Worm (Caenorhabditis elegans) whole organism, L4 larva: ENCODE measurements around the gene snr-4.

Source experiments
- F10B5.3 ChIP-seq: sonication (generic microtip); optimal IDR thresholded peaks from 2 replicates; lab custom pipeline; 2016; ENCODE audit warnings: mild to moderate bottlenecking, missing genetic modification characterization, missing compliant biosample characterization
- F26F4.8 ChIP-seq: fragments of 200-800 bp; sonication (Bioruptor generic); conservative IDR thresholded peaks from 2 replicates; pipeline ENCODE4 v1.3.6; 2022; ENCODE audit warnings: missing genetic modification characterization, missing compliant biosample characterization
- T20F7.1 ChIP-seq: fragments of 200-800 bp; sonication (Bioruptor generic); optimal IDR thresholded peaks from 2 replicates; lab custom pipeline; 2018; ENCODE audit warnings: mild to moderate bottlenecking, missing genetic modification characterization, missing compliant biosample characterization
- T26A8.4 ChIP-seq: fragments of 200-800 bp; sonication (Bioruptor generic); IDR thresholded peaks from 2 replicates; pipeline ENCODE4 v1.3.6; 2022; ENCODE audit warnings: missing genetic modification characterization, missing compliant biosample characterization
- Y5F2A.4 ChIP-seq: fragments of 200-800 bp; sonication (Bioruptor generic); optimal IDR thresholded peaks from 2 replicates; lab custom pipeline; 2018; ENCODE audit warnings: mild to moderate bottlenecking, missing genetic modification characterization, missing compliant biosample characterization
- ZK337.2 ChIP-seq: fragments of 200-800 bp; sonication (Bioruptor generic); IDR thresholded peaks from 2 replicates; pipeline ENCODE4 v1.3.6; 2022; ENCODE audit warnings: missing genetic modification reagents, missing genetic modification characterization, missing compliant biosample characterization
- ZK546.5 ChIP-seq, 2 experiments: sonication (generic microtip); optimal IDR thresholded peaks; 2 replicates each; lab custom pipeline; 2017; ENCODE audit warnings: missing biosample characterization in 2 of 2, missing genetic modification characterization in 2 of 2
- aha-1 ChIP-seq: fragments of 150-350 bp; peaks from one replicate; lab custom pipeline; 2014; ENCODE audit warnings: missing biosample characterization, missing genetic modification characterization
- ama-1 ChIP-seq: fragments of 150-350 bp; optimal IDR thresholded peaks from 2 replicates; lab custom pipeline; 2014; ENCODE audit warnings: inconsistent platforms, mixed read lengths
- arid-1 ChIP-seq: fragments of 200-800 bp; sonication (Bioruptor generic); conservative IDR thresholded peaks from 2 replicates; pipeline ENCODE4 v1.3.6; 2022; ENCODE audit warnings: missing genetic modification reagents, missing genetic modification characterization, missing compliant biosample characterization
- ceh-32 ChIP-seq: sonication (generic microtip); optimal IDR thresholded peaks from 2 replicates; lab custom pipeline; 2016; ENCODE audit warnings: mild to moderate bottlenecking, missing genetic modification characterization, missing compliant biosample characterization; ENCODE audit not compliant: poor library complexity
- ceh-44 ChIP-seq: fragments of 200-800 bp; sonication (Bioruptor generic); IDR thresholded peaks from 2 replicates; pipeline ENCODE4 v1.3.6; 2022; ENCODE audit warnings: missing genetic modification reagents, missing genetic modification characterization, missing compliant biosample characterization
- ceh-82 ChIP-seq: sonication (generic microtip); optimal IDR thresholded peaks from 2 replicates; lab custom pipeline; 2017; ENCODE audit warnings: missing biosample characterization, missing genetic modification characterization
- cey-2 ChIP-seq: sonication (generic microtip); optimal IDR thresholded peaks from 3 replicates; lab custom pipeline; 2017; ENCODE audit warnings: missing genetic modification characterization, mild to moderate bottlenecking, missing compliant biosample characterization, antibody characterized with exemption, borderline replicate concordance; ENCODE audit not compliant: insufficient read depth
- ctbp-1 ChIP-seq: fragments of 200-800 bp; sonication (Bioruptor generic); IDR thresholded peaks from 2 replicates; pipeline ENCODE4 v1.3.6; 2022; ENCODE audit warnings: missing genetic modification reagents, missing genetic modification characterization, missing compliant biosample characterization
- daf-12 ChIP-seq: fragments of 150-350 bp; optimal IDR thresholded peaks from 2 replicates; lab custom pipeline; 2014; ENCODE audit warnings: missing biosample characterization, missing genetic modification reagents, missing genetic modification characterization
- dmd-6 ChIP-seq: fragments of 200-800 bp; sonication (Bioruptor generic); IDR thresholded peaks from 2 replicates; pipeline ENCODE4 v1.3.6; 2022; ENCODE audit warnings: missing genetic modification reagents, missing genetic modification characterization, missing compliant biosample characterization
- dmd-8 ChIP-seq: fragments of 200-800 bp; sonication (Bioruptor generic); IDR thresholded peaks from 2 replicates; pipeline ENCODE4 v1.3.6; 2022; ENCODE audit warnings: missing genetic modification characterization, missing compliant biosample characterization
- dmd-9 ChIP-seq: fragments of 200-800 bp; sonication (Bioruptor generic); IDR thresholded peaks from 2 replicates; pipeline ENCODE4 v1.3.6; 2022; ENCODE audit warnings: missing genetic modification reagents, missing genetic modification characterization, missing compliant biosample characterization
- dpl-1 ChIP-seq: fragments of 150-350 bp; optimal IDR thresholded peaks from 2 replicates; lab custom pipeline; 2014; ENCODE audit warnings: missing biosample characterization, missing genetic modification reagents, missing genetic modification characterization
- duxl-1 ChIP-seq: sonication (generic microtip); optimal IDR thresholded peaks from 2 replicates; lab custom pipeline; 2016; ENCODE audit warnings: mild to moderate bottlenecking, missing genetic modification characterization, moderate library complexity, missing compliant biosample characterization; ENCODE audit not compliant: poor library complexity
- egl-43 ChIP-seq: fragments of 200-800 bp; sonication (Bioruptor generic); IDR thresholded peaks from 2 replicates; pipeline ENCODE4 v1.3.6; 2022; ENCODE audit warnings: missing genetic modification reagents, missing genetic modification characterization, missing compliant biosample characterization
- gei-8 ChIP-seq: fragments of 200-800 bp; sonication (Bioruptor generic); optimal IDR thresholded peaks from 2 replicates; lab custom pipeline; 2018; ENCODE audit warnings: mild to moderate bottlenecking, missing genetic modification characterization, missing compliant biosample characterization
- hlh-30 ChIP-seq: sonication (generic microtip); optimal IDR thresholded peaks from 2 replicates; lab custom pipeline; 2017; ENCODE audit warnings: antibody characterized with exemption, mild to moderate bottlenecking, missing genetic modification characterization, missing compliant biosample characterization; ENCODE audit not compliant: insufficient read depth
- jun-1 ChIP-seq: fragments of 150-350 bp; optimal IDR thresholded peaks from 2 replicates; lab custom pipeline; 2014; ENCODE audit warnings: missing biosample characterization, missing genetic modification reagents, missing genetic modification characterization
- lin-38 ChIP-seq: fragments of 200-800 bp; sonication (Bioruptor generic); IDR thresholded peaks from 2 replicates; pipeline ENCODE4 v1.3.6; 2022; ENCODE audit warnings: missing genetic modification reagents, missing genetic modification characterization, missing compliant biosample characterization
- lir-3 ChIP-seq: sonication (generic microtip); optimal IDR thresholded peaks from 2 replicates; lab custom pipeline; 2016; ENCODE audit warnings: mild to moderate bottlenecking, missing genetic modification characterization, missing compliant biosample characterization
- lsy-2 ChIP-seq, 2 experiments: fragments of 150-350 bp in 1 of 2; sonication (generic microtip) in 1 of 2; optimal IDR thresholded peaks; 2 replicates each; lab custom pipeline; 2014 to 2017; ENCODE audit warnings: missing biosample characterization in 2 of 2, missing genetic modification characterization in 2 of 2
- mdl-1 ChIP-seq, 2 experiments: fragments of 150-350 bp in 1 of 2; sonication (generic microtip) in 1 of 2; optimal IDR thresholded peaks; 2 replicates each; lab custom pipeline; 2014 to 2017; ENCODE audit warnings: missing biosample characterization in 2 of 2, missing genetic modification characterization in 2 of 2
- mes-2 ChIP-seq: sonication (generic microtip); optimal IDR thresholded peaks from 2 replicates; lab custom pipeline; 2016; ENCODE audit warnings: missing genotype, mild to moderate bottlenecking, missing genetic modification characterization, missing compliant biosample characterization; ENCODE audit not compliant: poor library complexity, severe bottlenecking
- mxl-3 ChIP-seq: fragments of 200-800 bp; sonication (Bioruptor generic); optimal IDR thresholded peaks from 2 replicates; lab custom pipeline; 2018; ENCODE audit warnings: mild to moderate bottlenecking, missing genetic modification characterization, missing compliant biosample characterization
- nhr-10 ChIP-seq: fragments of 150-350 bp; optimal IDR thresholded peaks from 2 replicates; lab custom pipeline; 2014; ENCODE audit warnings: missing biosample characterization, missing genetic modification characterization
- nhr-102 ChIP-seq: sonication (generic microtip); optimal IDR thresholded peaks from 2 replicates; lab custom pipeline; 2016; ENCODE audit warnings: mild to moderate bottlenecking, missing genetic modification characterization, moderate library complexity, missing compliant biosample characterization
- nhr-111 ChIP-seq: fragments of 200-800 bp; sonication (Bioruptor generic); optimal IDR thresholded peaks from 2 replicates; lab custom pipeline; 2018; ENCODE audit warnings: mild to moderate bottlenecking, missing genetic modification characterization, missing compliant biosample characterization
- nhr-25 ChIP-seq: sonication (generic microtip); optimal IDR thresholded peaks from 2 replicates; lab custom pipeline; 2017; ENCODE audit warnings: missing genetic modification characterization, mild to moderate bottlenecking, missing compliant biosample characterization, antibody characterized with exemption, moderate library complexity, borderline replicate concordance; ENCODE audit not compliant: insufficient read depth
- nhr-28 ChIP-seq: fragments of 150-350 bp; optimal IDR thresholded peaks from 2 replicates; lab custom pipeline; 2014; ENCODE audit warnings: missing biosample characterization, missing genetic modification characterization
- nhr-42 ChIP-seq: fragments of 200-800 bp; sonication (Bioruptor generic); IDR thresholded peaks from 2 replicates; pipeline ENCODE4 v1.3.6; 2022; ENCODE audit warnings: missing genetic modification characterization, missing compliant biosample characterization
- nhr-48 ChIP-seq: sonication (generic microtip); optimal IDR thresholded peaks from 2 replicates; lab custom pipeline; 2016; ENCODE audit warnings: mild to moderate bottlenecking, missing genetic modification characterization, missing compliant biosample characterization
- nhr-6 ChIP-seq: fragments of 150-350 bp; optimal IDR thresholded peaks from 2 replicates; lab custom pipeline; 2014; ENCODE audit warnings: missing biosample characterization, missing genetic modification characterization
- nhr-77 ChIP-seq: fragments of 150-350 bp; optimal IDR thresholded peaks from 2 replicates; lab custom pipeline; 2014; ENCODE audit warnings: missing biosample characterization, missing genetic modification characterization
- php-3 ChIP-seq: fragments of 200-800 bp; sonication (Bioruptor generic); IDR thresholded peaks from 2 replicates; pipeline ENCODE4 v1.3.6; 2022; ENCODE audit warnings: missing genetic modification reagents, missing genetic modification characterization, missing compliant biosample characterization
- saeg-2 ChIP-seq: fragments of 200-800 bp; sonication (Bioruptor generic); IDR thresholded peaks from 2 replicates; pipeline ENCODE4 v1.3.6; 2022; ENCODE audit warnings: missing genetic modification reagents, missing genetic modification characterization, missing compliant biosample characterization
- sdz-12 ChIP-seq: fragments of 200-800 bp; sonication (Bioruptor generic); optimal IDR thresholded peaks from 2 replicates; lab custom pipeline; 2018; ENCODE audit warnings: mild to moderate bottlenecking, missing genetic modification characterization, missing compliant biosample characterization
- spr-1 ChIP-seq: sonication (generic microtip); optimal IDR thresholded peaks from 2 replicates; lab custom pipeline; 2016; ENCODE audit warnings: mild to moderate bottlenecking, missing genetic modification characterization, missing compliant biosample characterization
- tag-97 ChIP-seq: fragments of 200-800 bp; sonication (Bioruptor generic); IDR thresholded peaks from 2 replicates; pipeline ENCODE4 v1.3.6; 2022; ENCODE audit warnings: missing genetic modification characterization, missing compliant biosample characterization
- unc-130 ChIP-seq: sonication (generic microtip); optimal IDR thresholded peaks from 2 replicates; lab custom pipeline; 2016; ENCODE audit warnings: missing genetic modification reagents, missing genetic modification characterization, missing compliant biosample characterization
- unc-62 ChIP-seq, 3 experiments: fragments of 150-350 bp in 1 of 3; sonication (generic microtip); optimal IDR thresholded peaks in 2 of 3; peaks in 1 of 3; 1 replicate in 1 of 3; 2 replicates in 2 of 3; lab custom pipeline; 2014 to 2017; ENCODE audit warnings: missing biosample characterization in 3 of 3, missing genetic modification characterization in 3 of 3, missing genetic modification reagents in 3 of 3, missing genotype in 1 of 3
- vab-7 ChIP-seq: fragments of 200-800 bp; sonication (Bioruptor generic); IDR thresholded peaks from 2 replicates; pipeline ENCODE4 v1.3.6; 2022; ENCODE audit warnings: missing genetic modification reagents, missing genetic modification characterization, missing compliant biosample characterization
- zfp-2 ChIP-seq: sonication (generic microtip); optimal IDR thresholded peaks from 2 replicates; lab custom pipeline; 2016; ENCODE audit warnings: mild to moderate bottlenecking, missing genetic modification characterization, missing compliant biosample characterization
- zip-11 ChIP-seq: fragments of 200-800 bp; sonication (Bioruptor generic); IDR thresholded peaks from 2 replicates; pipeline ENCODE4 v1.3.6; 2022; ENCODE audit warnings: missing genetic modification characterization, missing compliant biosample characterization
- ztf-11 ChIP-seq: fragments of 150-350 bp; optimal IDR thresholded peaks from 2 replicates; lab custom pipeline; 2014; ENCODE audit warnings: missing biosample characterization, missing genetic modification characterization

The snr-4 gene

ce11 chrV:11982309-11982708 is 2.8 kb upstream of the snr-4 start, which contains the start of gene rpt-1:
TSS of gene rpt-1 (minus strand) at chrV:11982397.
- no peak for TF ChIP-seq php-3 (GFP tag; lab: Robert Waterston, UW)
- TF ChIP-seq F26F4.8: no peak
- no peak for TF ChIP-seq zfp-2 (tag; lab: Kevin White, UChicago)
- TF ChIP-seq arid-1 (GFP tag; lab: Robert Waterston, UW): no peak
- peak; percentile 99 for TF ChIP-seq nhr-6
- no peak for TF ChIP-seq ceh-32 (tag; lab: Kevin White, UChicago)
- TF ChIP-seq ztf-11 (tag; lab: Kevin White, UChicago): no peak
- TF ChIP-seq zip-11 (GFP tag; lab: Robert Waterston, UW): no peak
- TF ChIP-seq aha-1 (tag; lab: Kevin White, UChicago): peak; percentile 90
- no peak for TF ChIP-seq nhr-25 (tag; lab: Kevin White, UChicago)
- peak; percentile 3 for TF ChIP-seq T20F7.1 (GFP tag; lab: Kevin White, UChicago)
- no peak for TF ChIP-seq F10B5.3 (tag; lab: Kevin White, UChicago)
- TF ChIP-seq sdz-12 (GFP tag; lab: Kevin White, UChicago): no peak
- peak; percentile 18 for TF ChIP-seq nhr-102 (tag; lab: Kevin White, UChicago)
- TF ChIP-seq ceh-44 (GFP tag; lab: Robert Waterston, UW): no peak
- TF ChIP-seq ZK546.5 (tag; optimal IDR thresholded peaks at IDR 0.05; lab: Kevin White, UChicago): no peak
- no peak for TF ChIP-seq cey-2
- TF ChIP-seq spr-1 (tag; lab: Kevin White, UChicago): no peak
- peak; percentile 79 for TF ChIP-seq mes-2
- no peak for TF ChIP-seq ZK337.2 (GFP tag; lab: Robert Waterston, UW)
- no peak for TF ChIP-seq ama-1 (lab: Kevin White, UChicago)
- no peak for TF ChIP-seq saeg-2
- no peak for TF ChIP-seq nhr-42 (GFP tag; lab: Robert Waterston, UW)
- TF ChIP-seq nhr-48 (tag; lab: Kevin White, UChicago): no peak
- peak in 1 of 2 experiments; percentile 80 for TF ChIP-seq lsy-2 (tag; optimal IDR thresholded peaks at IDR 0.05; lab: Kevin White, UChicago)
- TF ChIP-seq hlh-30 (tag; lab: Kevin White, UChicago): peak; percentile 82
- TF ChIP-seq unc-62 (GFP tag; optimal IDR thresholded peaks at IDR 0.05 in 1 of 2; lab: Kevin White, UChicago): no peak
- no peak for TF ChIP-seq unc-62 (tag; optimal IDR thresholded peaks at IDR 0.05; lab: Kevin White, UChicago)
- no peak for TF ChIP-seq gei-8 (GFP tag; lab: Kevin White, UChicago)
- peak; percentile 90 for TF ChIP-seq dpl-1 (GFP tag; lab: Kevin White, UChicago)
- peak; percentile 5 for TF ChIP-seq unc-130
- no peak for TF ChIP-seq mdl-1 (tag; optimal IDR thresholded peaks at IDR 0.05; lab: Kevin White, UChicago)
- no peak for TF ChIP-seq ceh-82
- TF ChIP-seq duxl-1 (tag; lab: Kevin White, UChicago): no peak
- no peak for TF ChIP-seq vab-7 (GFP tag; lab: Robert Waterston, UW)
- no peak for TF ChIP-seq daf-12
- TF ChIP-seq tag-97 (GFP tag; lab: Robert Waterston, UW): no peak
- TF ChIP-seq dmd-6: no peak
- TF ChIP-seq mxl-3 (GFP tag; lab: Kevin White, UChicago): no peak
- TF ChIP-seq Y5F2A.4 (GFP tag; lab: Kevin White, UChicago): no peak
- TF ChIP-seq nhr-28 (tag; lab: Kevin White, UChicago): peak; percentile 14
- TF ChIP-seq egl-43 (GFP tag; lab: Robert Waterston, UW): no peak
- no peak for TF ChIP-seq lir-3 (tag; lab: Kevin White, UChicago)
- TF ChIP-seq jun-1: no peak
- no peak for TF ChIP-seq nhr-10 (tag; lab: Kevin White, UChicago)
- TF ChIP-seq ctbp-1 (GFP tag; lab: Robert Waterston, UW): no peak
- no peak for TF ChIP-seq dmd-8 (GFP tag; lab: Robert Waterston, UW)
- no peak for TF ChIP-seq T26A8.4 (GFP tag; lab: Robert Waterston, UW)
- no peak for TF ChIP-seq nhr-77 (tag; lab: Kevin White, UChicago)
- TF ChIP-seq nhr-111 (GFP tag; lab: Kevin White, UChicago): no peak
- no peak for TF ChIP-seq dmd-9 (GFP tag; lab: Robert Waterston, UW)
- peak; percentile 89 for TF ChIP-seq lin-38 (GFP tag; lab: Robert Waterston, UW)
